Fruit fly (Drosophila melanogaster): ENCODE data around the gene hng3.

hng3 gene

dm6 chr3L:796926-797802 is 41.9 kb upstream of the hng3 start (continued):
- TF ChIP-seq Hr51 (GFP tag; optimal IDR thresholded peaks at IDR 0.05) (peak in 1 of 2 experiments; percentile 57), CG10654 (GFP tag; optimal IDR thresholded peaks at IDR 0.05) (peak; percentile 46), Nf-YB (GFP tag; optimal IDR thresholded peaks at IDR 0.05) (no peak), CG14860 (GFP tag; IDR thresholded peaks at IDR 0.05; ENCODE audit: partially characterized antibody) (no peak), nom (GFP tag; optimal IDR thresholded peaks at IDR 0.05) (no peak), CG11093 (GFP tag; IDR thresholded peaks at IDR 0.05) (no peak), Blimp-1 (GFP tag; optimal IDR thresholded peaks at IDR 0.05) (peak; percentile 62), CG32767 (GFP tag; IDR thresholded peaks at IDR 0.05) (no peak), CG3847 (GFP tag; IDR thresholded peaks at IDR 0.05) (no peak), CG16813 (GFP tag; IDR thresholded peaks at IDR 0.05; ENCODE audit: partially characterized antibody) (no peak), CG11695 (GFP tag; IDR thresholded peaks at IDR 0.05) (peak; percentile 72), gcm (GFP tag; optimal IDR thresholded peaks at IDR 0.05) (peak; percentile 39), CG9797 (GFP tag; optimal IDR thresholded peaks at IDR 0.05) (no peak), unc-4 (GFP tag; IDR thresholded peaks at IDR 0.05; ENCODE audit: partially characterized antibody) (no peak), CG17612 (GFP tag; IDR thresholded peaks at IDR 0.05) (no peak), CG10462 (GFP tag; optimal IDR thresholded peaks at IDR 0.05) (no peak), CG4707 (GFP tag; optimal IDR thresholded peaks at IDR 0.05) (no peak), crp (GFP tag; optimal IDR thresholded peaks at IDR 0.05) (no peak), Chrac-16 (GFP tag; optimal IDR thresholded peaks at IDR 0.05) (no peak), CG1647 (GFP tag; optimal IDR thresholded peaks at IDR 0.05) (no peak), lbe (GFP tag; optimal IDR thresholded peaks at IDR 0.05) (no peak), sens-2 (GFP tag; IDR thresholded peaks at IDR 0.05) (no peak), CG10543 (GFP tag; optimal IDR thresholded peaks at IDR 0.05) (peak; percentile 35), Myb (GFP tag; optimal IDR thresholded peaks at IDR 0.05) (no peak), Doc2 (GFP tag; IDR thresholded peaks at IDR 0.05) (no peak), zf30C (GFP tag; optimal IDR thresholded peaks at IDR 0.05) (no peak), gce (GFP tag; IDR thresholded peaks at IDR 0.05) (no peak), Optix (GFP tag; IDR thresholded peaks at IDR 0.05) (no peak), stwl (tag; optimal IDR thresholded peaks at IDR 0.05) (no peak), Sin3A (optimal IDR thresholded peaks at IDR 0.05) (no peak), CG15696 (tag; optimal IDR thresholded peaks at IDR 0.05) (peak; percentile 23), tio (GFP tag; optimal IDR thresholded peaks at IDR 0.05) (no peak), Spps (tag; optimal IDR thresholded peaks at IDR 0.05) (no peak), CG12659 (GFP tag; optimal IDR thresholded peaks at IDR 0.05) (peak; percentile 10), CG6254 (GFP tag; optimal IDR thresholded peaks at IDR 0.05) (peak; percentile 49), tup (GFP tag; optimal IDR thresholded peaks at IDR 0.05) (no peak), fd102C (GFP tag; optimal IDR thresholded peaks at IDR 0.05) (no peak), ERR (GFP tag; optimal IDR thresholded peaks at IDR 0.05) (no peak), zfh1 (GFP tag; IDR thresholded peaks at IDR 0.05) (peak; percentile 50; the same call in 2 of the 3 replicates), CG1792 (GFP tag; optimal IDR thresholded peaks at IDR 0.05) (no peak), CG8290 (GFP tag; optimal IDR thresholded peaks at IDR 0.05) (no peak), CG8290 (tag; optimal IDR thresholded peaks at IDR 0.05) (no peak), gcm2 (GFP tag; optimal IDR thresholded peaks at IDR 0.05) (no peak), CG7372 (GFP tag; IDR thresholded peaks at IDR 0.05) (0 out of 2 replicates have a peak, but pooled peaks have one; percentile 26), CG17328 (GFP tag; IDR thresholded peaks at IDR 0.05) (peak; percentile 40; the same call in 1 of the 2 replicates), chn (GFP tag; optimal IDR thresholded peaks at IDR 0.05) (no peak), CG2875 (GFP tag; optimal IDR thresholded peaks at IDR 0.05) (peak; percentile 37), chif (GFP tag; optimal IDR thresholded peaks at IDR 0.05) (no peak), CG3065 (GFP tag; optimal IDR thresholded peaks at IDR 0.05) (no peak)

Data from whole organism, embryonic.